Worm (Caenorhabditis elegans) whole organism, L2 larva: ENCODE measurements around the gene umps-1.

Experiments
- F13H6.1 ChIP-seq: sonication (generic microtip); optimal IDR thresholded peaks from 2 replicates; lab custom pipeline; 2016; ENCODE audit warnings: missing genetic modification characterization, missing compliant biosample characterization
- ama-1 ChIP-seq: fragments of 150-350 bp; optimal IDR thresholded peaks from 2 replicates; lab custom pipeline; 2018; ENCODE audit warnings: inconsistent platforms
- ceh-82 ChIP-seq: fragments of 150-350 bp; optimal IDR thresholded peaks from 2 replicates; lab custom pipeline; 2014; ENCODE audit warnings: missing biosample characterization, missing genetic modification characterization
- egl-27 ChIP-seq: sonication (generic microtip); optimal IDR thresholded peaks from 3 replicates; lab custom pipeline; 2017; ENCODE audit warnings: missing biosample characterization, missing genetic modification reagents, missing genetic modification characterization
- elt-3 ChIP-seq: sonication (generic microtip); optimal IDR thresholded peaks from 2 replicates; lab custom pipeline; 2017; ENCODE audit warnings: missing biosample characterization, missing genetic modification characterization
- nhr-12 ChIP-seq: fragments of 150-350 bp; optimal IDR thresholded peaks from 2 replicates; lab custom pipeline; 2014; ENCODE audit warnings: missing biosample characterization, missing genetic modification characterization
- nhr-237 ChIP-seq: fragments of 150-350 bp; optimal IDR thresholded peaks from 2 replicates; lab custom pipeline; 2014; ENCODE audit warnings: missing biosample characterization, missing genetic modification characterization
- snpc-4 ChIP-seq: fragments of 150-350 bp; optimal IDR thresholded peaks from 2 replicates; lab custom pipeline; 2014; ENCODE audit warnings: missing biosample characterization, missing genetic modification characterization
- unc-39 ChIP-seq: fragments of 150-350 bp; optimal IDR thresholded peaks from 2 replicates; lab custom pipeline; 2014; ENCODE audit warnings: missing biosample characterization, missing genetic modification characterization

ce11 chrIII:10389608-10390007, 32.2 kb upstream of the umps-1 start:
- TF ChIP-seq nhr-237 (tag; lab: Kevin White, UChicago): no peak
- TF ChIP-seq ceh-82 (tag; lab: Kevin White, UChicago): no peak
- no peak for TF ChIP-seq unc-39 (tag; lab: Kevin White, UChicago)
- no peak for TF ChIP-seq F13H6.1 (tag; lab: Kevin White, UChicago)
- no peak for TF ChIP-seq egl-27
- no peak for TF ChIP-seq nhr-12 (tag; lab: Kevin White, UChicago)
- TF ChIP-seq ama-1: no peak
- TF ChIP-seq snpc-4: no peak
- TF ChIP-seq elt-3 (tag; lab: Kevin White, UChicago): no peak
